Worm (Caenorhabditis elegans): ENCODE results near the gene lido-7.

DNA sequence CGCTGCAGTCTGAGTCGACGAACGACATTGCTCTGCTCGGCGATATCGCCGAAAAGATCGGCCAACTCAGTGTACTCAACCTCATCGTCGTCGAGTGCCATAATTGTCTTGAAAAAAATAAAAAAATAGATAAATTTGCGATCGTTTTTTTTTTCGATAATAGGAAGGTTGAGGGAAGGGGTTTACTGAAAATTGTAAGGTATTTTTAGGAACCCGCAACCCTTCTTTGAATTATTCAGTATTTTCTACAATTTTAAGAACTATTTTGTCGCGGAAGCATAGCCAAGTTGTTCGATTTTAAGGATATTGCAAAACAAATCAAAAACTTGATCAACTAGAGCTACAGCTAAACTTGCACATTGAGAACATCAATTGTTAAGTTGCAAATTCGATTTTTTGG is 24.0 kb downstream of the lido-7 start, which contains the start of gene C41H7.9:
- TF ChIP-seq lin-15B (tag; optimal IDR thresholded peaks at IDR 0.05) (no peak), alr-1 (tag; optimal IDR thresholded peaks at IDR 0.05; ENCODE audit: borderline replicate concordance) (no peak), ceh-8 (GFP tag; optimal IDR thresholded peaks at IDR 0.05) (no peak), lin-39 (tag; optimal IDR thresholded peaks at IDR 0.05) (no peak), hlh-4 (tag; optimal IDR thresholded peaks at IDR 0.05) (no peak)

All from whole organism, L1 larva.